Fruit fly (Drosophila melanogaster) whole organism, embryonic: ENCODE data around the gene CG13113.
A peak's percentile ranks its signal among the peaks of the same experiment; 100 is the strongest.

Experiments used
- Ada2b ChIP-seq: fragments of 200-800 bp; sonication (Bioruptor generic); IDR thresholded peaks from 2 replicates; pipeline ENCODE4 v1.3.6; 2022; ENCODE audit warnings: missing biosample characterization, missing genetic modification characterization
- Bteb2 ChIP-seq: fragments of 200-800 bp; sonication (Bioruptor generic); optimal IDR thresholded peaks from 2 replicates; lab custom pipeline; 2016; ENCODE audit warnings: missing biosample characterization, missing genetic modification characterization
- CG10267 ChIP-seq: fragments of 200-800 bp; sonication (Bioruptor generic); optimal IDR thresholded peaks from 2 replicates; lab custom pipeline; 2018; ENCODE audit warnings: missing biosample characterization, mild to moderate bottlenecking, missing genetic modification characterization, moderate library complexity
- CG11247 ChIP-seq: fragments of 200-800 bp; sonication (Bioruptor generic); IDR thresholded peaks from 2 replicates; pipeline ENCODE4 v1.3.6; 2022; ENCODE audit warnings: missing biosample characterization, missing genetic modification characterization
- CG12071 ChIP-seq: fragments of 200-800 bp; sonication (Bioruptor generic); optimal IDR thresholded peaks from 3 replicates; lab custom pipeline; 2018; ENCODE audit warnings: missing biosample characterization, mild to moderate bottlenecking, missing genetic modification characterization
- CG13775 ChIP-seq: fragments of 200-800 bp; sonication (Bioruptor generic); optimal IDR thresholded peaks from 3 replicates; lab custom pipeline; 2017; ENCODE audit warnings: missing biosample characterization, mild to moderate bottlenecking, missing genetic modification characterization
- CG14050 ChIP-seq: fragments of 200-800 bp; sonication (Bioruptor generic); IDR thresholded peaks from 3 replicates; pipeline ENCODE4 v1.3.6; 2022; ENCODE audit warnings: missing biosample characterization, missing genetic modification characterization
- CG14710 ChIP-seq: fragments of 200-800 bp; sonication (Bioruptor generic); optimal IDR thresholded peaks from 3 replicates; lab custom pipeline; 2019; ENCODE audit warnings: missing biosample characterization, mild to moderate bottlenecking, missing genetic modification characterization, moderate library complexity
- CG14860 ChIP-seq: fragments of 200-800 bp; sonication (Bioruptor generic); IDR thresholded peaks from 3 replicates; pipeline ENCODE4 v1.3.6; 2022; ENCODE audit warnings: missing biosample characterization, missing genetic modification characterization; ENCODE audit not compliant: partially characterized antibody
- CG15269 ChIP-seq: fragments of 200-800 bp; sonication (Bioruptor generic); optimal IDR thresholded peaks from 2 replicates; lab custom pipeline; 2018; ENCODE audit warnings: missing biosample characterization, mild to moderate bottlenecking, missing genetic modification characterization, moderate library complexity
- CG15479 ChIP-seq: fragments of 200-800 bp; sonication (Bioruptor generic); optimal IDR thresholded peaks from 3 replicates; lab custom pipeline; 2019; ENCODE audit warnings: missing biosample characterization, mild to moderate bottlenecking, missing genetic modification characterization, moderate library complexity
- CG15696 ChIP-seq: fragments of 200-800 bp; sonication (Bioruptor generic); optimal IDR thresholded peaks from 2 replicates; lab custom pipeline; 2019; ENCODE audit warnings: missing biosample characterization, mild to moderate bottlenecking, missing genetic modification characterization, moderate library complexity
- CG17328 ChIP-seq: fragments of 200-800 bp; sonication (Bioruptor generic); IDR thresholded peaks from 2 replicates; pipeline ENCODE4 v1.3.6; 2022; ENCODE audit warnings: missing biosample characterization, missing genetic modification characterization
- CG17568 ChIP-seq: fragments of 200-800 bp; sonication (Bioruptor generic); optimal IDR thresholded peaks from 2 replicates; lab custom pipeline; 2018; ENCODE audit warnings: missing biosample characterization, mild to moderate bottlenecking, missing genetic modification characterization, moderate library complexity
- CG18619 ChIP-seq: fragments of 200-800 bp; sonication (Bioruptor generic); optimal IDR thresholded peaks from 3 replicates; lab custom pipeline; 2017; ENCODE audit warnings: missing biosample characterization, mild to moderate bottlenecking, missing genetic modification characterization
- CG18764 ChIP-seq: fragments of 200-800 bp; sonication (Bioruptor generic); optimal IDR thresholded peaks from 3 replicates; lab custom pipeline; 2016; ENCODE audit warnings: missing biosample characterization, missing genetic modification characterization
- CG34376 ChIP-seq: fragments of 200-800 bp; sonication (Bioruptor generic); optimal IDR thresholded peaks from 2 replicates; lab custom pipeline; 2018; ENCODE audit warnings: missing biosample characterization, mild to moderate bottlenecking, missing genetic modification characterization
- CG4617 ChIP-seq: fragments of 200-800 bp; sonication (Bioruptor generic); optimal IDR thresholded peaks from 3 replicates; lab custom pipeline; 2016; ENCODE audit warnings: missing biosample characterization, missing genetic modification characterization, borderline replicate concordance
- CG7357 ChIP-seq: fragments of 200-800 bp; sonication (Bioruptor generic); IDR thresholded peaks from 3 replicates; pipeline ENCODE4 v1.3.6; 2022; ENCODE audit warnings: missing biosample characterization, missing genetic modification characterization
- CG7963 ChIP-seq: fragments of 200-800 bp; sonication (Bioruptor generic); IDR thresholded peaks from 3 replicates; pipeline ENCODE4 v1.3.6; 2022; ENCODE audit warnings: missing biosample characterization, missing genetic modification characterization; ENCODE audit not compliant: partially characterized antibody
- CG8388 ChIP-seq: fragments of 200-800 bp; sonication (Bioruptor generic); optimal IDR thresholded peaks from 2 replicates; lab custom pipeline; 2019; ENCODE audit warnings: missing biosample characterization, mild to moderate bottlenecking, missing genetic modification characterization, moderate library complexity
- CG8478 ChIP-seq: fragments of >200 bp; optimal IDR thresholded peaks from 2 replicates; lab custom pipeline; 2018
- Dad ChIP-seq: fragments of 200-800 bp; sonication (Bioruptor generic); optimal IDR thresholded peaks from 3 replicates; lab custom pipeline; 2016; ENCODE audit warnings: missing biosample characterization, missing genetic modification characterization
- GATAe ChIP-seq: fragments of 200-800 bp; sonication (Bioruptor generic); conservative IDR thresholded peaks from 2 replicates; pipeline ENCODE4 v1.3.6; 2022; ENCODE audit warnings: missing biosample characterization, missing genetic modification characterization
- HmgD ChIP-seq: fragments of 200-800 bp; sonication (Bioruptor generic); optimal IDR thresholded peaks from 3 replicates; lab custom pipeline; 2016; ENCODE audit warnings: missing biosample characterization, missing genetic modification characterization
- HmgZ ChIP-seq: fragments of 200-800 bp; sonication (Bioruptor generic); optimal IDR thresholded peaks from 2 replicates; lab custom pipeline; 2018; ENCODE audit warnings: missing biosample characterization, mild to moderate bottlenecking, missing genetic modification characterization
- Lim3 ChIP-seq: fragments of 200-800 bp; sonication (Bioruptor generic); IDR thresholded peaks from 2 replicates; pipeline ENCODE4 v1.3.6; 2022; ENCODE audit warnings: missing biosample characterization, missing genetic modification characterization
- Max ChIP-seq: fragments of 200-800 bp; sonication (Bioruptor generic); optimal IDR thresholded peaks from 2 replicates; lab custom pipeline; 2016; ENCODE audit warnings: missing biosample characterization, mild to moderate bottlenecking, missing genetic modification characterization
- NC2α ChIP-seq: fragments of 200-800 bp; sonication (Bioruptor generic); optimal IDR thresholded peaks from 2 replicates; lab custom pipeline; 2016; ENCODE audit warnings: missing biosample characterization, missing genetic modification characterization
- Nf-YA ChIP-seq: fragments of 200-800 bp; sonication (Bioruptor generic); IDR thresholded peaks from 2 replicates; pipeline ENCODE4 v1.3.6; 2022; ENCODE audit warnings: missing biosample characterization, missing genetic modification characterization
- Oli ChIP-seq: fragments of 200-800 bp; sonication (Bioruptor generic); optimal IDR thresholded peaks from 2 replicates; lab custom pipeline; 2018; ENCODE audit warnings: missing biosample characterization, mild to moderate bottlenecking, missing genetic modification characterization, moderate library complexity
- Opbp ChIP-seq: fragments of 200-800 bp; sonication (Bioruptor generic); IDR thresholded peaks from 3 replicates; pipeline ENCODE4 v1.3.6; 2022; ENCODE audit warnings: missing biosample characterization, missing genetic modification characterization; ENCODE audit not compliant: partially characterized antibody
- Optix ChIP-seq: fragments of 200-800 bp; sonication (Bioruptor generic); IDR thresholded peaks from 3 replicates; pipeline ENCODE4 v1.3.6; 2022; ENCODE audit warnings: missing biosample characterization, missing genetic modification characterization
- da ChIP-seq: fragments of 200-800 bp; sonication (Bioruptor generic); optimal IDR thresholded peaks from 2 replicates; lab custom pipeline; 2016; ENCODE audit warnings: missing biosample characterization, missing genetic modification characterization
- emc ChIP-seq: fragments of 200-800 bp; sonication (Bioruptor generic); optimal IDR thresholded peaks from 2 replicates; lab custom pipeline; 2016; ENCODE audit warnings: missing biosample characterization, missing genetic modification characterization
- eyg ChIP-seq: fragments of 200-800 bp; sonication (Bioruptor generic); optimal IDR thresholded peaks from 3 replicates; lab custom pipeline; 2016; ENCODE audit warnings: missing biosample characterization, missing genetic modification characterization
- kay ChIP-seq: fragments of 200-800 bp; sonication (Bioruptor generic); optimal IDR thresholded peaks from 2 replicates; lab custom pipeline; 2016; ENCODE audit warnings: missing biosample characterization, missing genetic modification characterization
- klu ChIP-seq: fragments of 200-800 bp; sonication (Bioruptor generic); IDR thresholded peaks from 2 replicates; pipeline ENCODE4 v1.3.6; 2022; ENCODE audit warnings: missing biosample characterization, missing genetic modification characterization
- lov ChIP-seq, 2 experiments: fragments of 200-800 bp in 1 of 2; fragments of >200 bp in 1 of 2; sonication (Bioruptor generic) in 1 of 2; IDR thresholded peaks in 1 of 2; optimal IDR thresholded peaks in 1 of 2; 2 replicates in 1 of 2; 3 replicates in 1 of 2; pipeline versions ENCODE4 v1.3.6 to Lab custom; 2017 to 2022; ENCODE audit warnings: missing biosample characterization in 1 of 2, missing genetic modification characterization in 1 of 2
- oc ChIP-seq: fragments of 200-800 bp; sonication (Bioruptor generic); optimal IDR thresholded peaks from 2 replicates; lab custom pipeline; 2018; ENCODE audit warnings: missing biosample characterization, mild to moderate bottlenecking, missing genetic modification characterization, moderate library complexity
- peb ChIP-seq: fragments of 200-800 bp; sonication (Bioruptor generic); IDR thresholded peaks from 2 replicates; pipeline ENCODE4 v1.3.6; 2022; ENCODE audit warnings: missing biosample characterization, missing genetic modification characterization
- pfk ChIP-seq: fragments of 200-800 bp; sonication (Bioruptor generic); optimal IDR thresholded peaks from 2 replicates; lab custom pipeline; 2018; ENCODE audit warnings: missing biosample characterization, mild to moderate bottlenecking, missing genetic modification characterization, moderate library complexity
- phol ChIP-seq: fragments of 200-800 bp; sonication (Bioruptor generic); optimal IDR thresholded peaks from 3 replicates; lab custom pipeline; 2018; ENCODE audit warnings: missing biosample characterization, mild to moderate bottlenecking, missing genetic modification characterization, moderate library complexity
- scrt ChIP-seq: fragments of 200-800 bp; sonication (Bioruptor generic); optimal IDR thresholded peaks from 2 replicates; lab custom pipeline; 2018; ENCODE audit warnings: missing biosample characterization, mild to moderate bottlenecking, missing genetic modification characterization, moderate library complexity
- tin ChIP-seq: fragments of 200-800 bp; sonication (Bioruptor generic); optimal IDR thresholded peaks from 3 replicates; lab custom pipeline; 2016; ENCODE audit warnings: missing biosample characterization, missing genetic modification characterization
- tll ChIP-seq, 2 experiments: fragments of 200-800 bp in 1 of 2; fragments of >200 bp in 1 of 2; sonication (Bioruptor generic) in 1 of 2; optimal IDR thresholded peaks; 2 replicates each; lab custom pipeline; 2017 to 2019; ENCODE audit warnings: missing biosample characterization in 2 of 2, missing genetic modification characterization in 2 of 2, mild to moderate bottlenecking in 1 of 2, moderate library complexity in 1 of 2
- wdn ChIP-seq: fragments of 200-800 bp; sonication (Bioruptor generic); IDR thresholded peaks from 2 replicates; pipeline ENCODE4 v1.3.6; 2022; ENCODE audit warnings: missing biosample characterization, missing genetic modification characterization
- wek ChIP-seq: fragments of 200-800 bp; sonication (Bioruptor generic); optimal IDR thresholded peaks from 3 replicates; lab custom pipeline; 2018; ENCODE audit warnings: missing biosample characterization, mild to moderate bottlenecking, missing genetic modification characterization, moderate library complexity
- yki ChIP-seq: fragments of >200 bp; optimal IDR thresholded peaks from 3 replicates; lab custom pipeline; 2018

The CG13113 gene

dm6 chr2L:9568360-9569088 lies 24.6 kb downstream of the CG13113 start, which contains the start of gene brwl (continued):
- TF ChIP-seq CG14050: peak; percentile 97
- TF ChIP-seq Opbp (GFP tag; lab: Robert Waterston, UW): 0 out of 3 replicates have a peak, but pooled peaks have one; percentile 29
- TF ChIP-seq wek (GFP tag; lab: Kevin White, UChicago): peak; percentile 87
- TF ChIP-seq CG15696 (tag; lab: Kevin White, UChicago): peak; percentile 98
- TF ChIP-seq tin: peak; percentile 99
- peak; percentile 95 for TF ChIP-seq CG7357 (GFP tag; lab: Robert Waterston, UW)
- peak; percentile 98 for TF ChIP-seq Bteb2
- no peak for TF ChIP-seq CG14860 (GFP tag; lab: Robert Waterston, UW)
- peak; percentile 98 for TF ChIP-seq CG18764 (GFP tag; lab: Kevin White, UChicago)
- TF ChIP-seq CG4617 (GFP tag; lab: Kevin White, UChicago): peak; percentile 98
- TF ChIP-seq eyg (GFP tag; lab: Kevin White, UChicago): peak; percentile 95
- peak; percentile 93 for TF ChIP-seq CG8478 (lab: Kevin White, UChicago)
- TF ChIP-seq CG18619 (GFP tag; lab: Kevin White, UChicago): peak; percentile 98
- TF ChIP-seq oc (tag; lab: Kevin White, UChicago): peak; percentile 98
- TF ChIP-seq HmgZ (tag; lab: Kevin White, UChicago): peak; percentile 99
- TF ChIP-seq emc (GFP tag; lab: Kevin White, UChicago): peak; percentile 94
- peak; percentile 99 for TF ChIP-seq CG15269 (tag; lab: Kevin White, UChicago)
- peak; percentile 99 for TF ChIP-seq CG17328 (GFP tag; lab: Robert Waterston, UW)
- TF ChIP-seq Optix: peak; percentile 93; the same call in 2 of the 3 replicates
- peak; percentile 98 for TF ChIP-seq CG14710 (tag; lab: Kevin White, UChicago)
- peak; percentile 77 for TF ChIP-seq CG15479 (GFP tag; lab: Kevin White, UChicago)
- peak; percentile 99 for TF ChIP-seq Oli (tag; lab: Kevin White, UChicago)
- TF ChIP-seq NC2α: peak; percentile 96
- peak; percentile 97 for TF ChIP-seq Nf-YA
- peak; percentile 96 for TF ChIP-seq CG17568 (GFP tag; lab: Kevin White, UChicago)
- peak; percentile 99 for TF ChIP-seq Ada2b (GFP tag; lab: Robert Waterston, UW)
- TF ChIP-seq CG13775 (GFP tag; lab: Kevin White, UChicago): peak; percentile 99
- TF ChIP-seq GATAe (GFP tag; lab: Robert Waterston, UW): peak; percentile 94
- peak; percentile 97 for TF ChIP-seq CG10267 (tag; lab: Kevin White, UChicago)
- peak; percentile 99 for TF ChIP-seq CG8388 (GFP tag; lab: Kevin White, UChicago)
- peak; percentile 97 for TF ChIP-seq Dad (GFP tag; lab: Kevin White, UChicago)
- peak; percentile 95 for TF ChIP-seq da
- peak; percentile 13 for TF ChIP-seq yki (lab: Kevin White, UChicago)
- peak; percentile 98 for TF ChIP-seq CG34376 (GFP tag; lab: Kevin White, UChicago)
- no peak for TF ChIP-seq lov (optimal IDR thresholded peaks at IDR 0.05; lab: Kevin White, UChicago)
- TF ChIP-seq lov (GFP tag; IDR thresholded peaks at IDR 0.05; lab: Robert Waterston, UW): peak; percentile 95
- TF ChIP-seq Lim3 (GFP tag; lab: Robert Waterston, UW): peak; percentile 92
- peak; percentile 99 for TF ChIP-seq phol (tag; lab: Kevin White, UChicago)
- peak; percentile 52 to 89 for TF ChIP-seq tll (GFP tag; optimal IDR thresholded peaks at IDR 0.05; lab: Kevin White, UChicago)
- TF ChIP-seq kay (GFP tag; lab: Kevin White, UChicago): peak; percentile 98
- peak; percentile 99 for TF ChIP-seq Max (GFP tag; lab: Kevin White, UChicago)
- TF ChIP-seq peb (GFP tag; lab: Robert Waterston, UW): peak; percentile 98
- TF ChIP-seq scrt (GFP tag; lab: Kevin White, UChicago): peak; percentile 98
- peak; percentile 97 for TF ChIP-seq klu (GFP tag; lab: Robert Waterston, UW)
- peak; percentile 96 for TF ChIP-seq CG11247
- TF ChIP-seq pfk (GFP tag; lab: Kevin White, UChicago): peak; percentile 26
- peak; percentile 95 for TF ChIP-seq wdn (GFP tag; lab: Robert Waterston, UW)
- TF ChIP-seq CG7963 (GFP tag; lab: Robert Waterston, UW): no peak
- TF ChIP-seq HmgD (GFP tag; lab: Kevin White, UChicago): peak; percentile 95
- TF ChIP-seq CG12071 (GFP tag; lab: Kevin White, UChicago): peak; percentile 97
